Worm (Caenorhabditis elegans) whole organism, L3 larva: ENCODE results near the gene R10E11.9.

Experiments used
- aly-2 ChIP-seq: fragments of 150-350 bp; optimal IDR thresholded peaks from 2 replicates; lab custom pipeline; 2014; ENCODE audit warnings: missing biosample characterization, missing genetic modification characterization
- ceh-82 ChIP-seq: fragments of 150-350 bp; optimal IDR thresholded peaks from 2 replicates; lab custom pipeline; 2014; ENCODE audit warnings: missing biosample characterization, missing genetic modification characterization
- fkh-10 ChIP-seq: sonication (generic microtip); optimal IDR thresholded peaks from 2 replicates; lab custom pipeline; 2017; ENCODE audit warnings: missing biosample characterization, missing genetic modification reagents, missing genetic modification characterization
- nhr-43 ChIP-seq: sonication (generic microtip); optimal IDR thresholded peaks from 2 replicates; lab custom pipeline; 2016; ENCODE audit warnings: mild to moderate bottlenecking, missing genetic modification characterization, missing compliant biosample characterization; ENCODE audit not compliant: poor library complexity, severe bottlenecking
- skn-1 ChIP-seq: fragments of 150-350 bp; optimal IDR thresholded peaks from 2 replicates; lab custom pipeline; 2014; ENCODE audit warnings: missing biosample characterization, missing genetic modification characterization
- zag-1 ChIP-seq: fragments of 150-350 bp; optimal IDR thresholded peaks from 2 replicates; lab custom pipeline; 2014; ENCODE audit warnings: missing biosample characterization, missing genetic modification characterization
- ztf-11 ChIP-seq: fragments of 150-350 bp; optimal IDR thresholded peaks from 2 replicates; lab custom pipeline; 2014; ENCODE audit warnings: missing biosample characterization, missing genetic modification characterization

DNA sequence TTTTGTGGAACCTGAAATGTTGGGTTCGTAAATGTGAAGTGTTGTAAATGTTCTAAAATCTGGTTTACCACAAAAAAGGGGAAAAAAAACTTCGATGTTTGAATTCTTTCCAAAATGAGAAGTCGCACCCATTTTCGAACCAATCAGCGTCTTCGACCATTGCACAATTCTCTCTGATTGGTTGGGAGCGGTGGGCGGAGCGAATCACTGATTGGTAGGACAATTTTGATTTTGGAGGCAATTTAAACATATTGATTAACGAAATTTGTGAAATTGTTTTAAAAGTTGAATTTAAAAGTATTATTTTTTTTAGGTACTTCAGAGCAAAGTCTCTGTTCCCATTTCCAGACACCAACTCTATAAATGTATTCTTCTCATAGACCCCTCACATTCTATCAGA, 4.4 kb downstream of the R10E11.9 start:
- TF ChIP-seq skn-1 (tag; lab: Kevin White, UChicago) (no peak), ztf-11 (tag; lab: Kevin White, UChicago) (no peak), fkh-10 (GFP tag; lab: Kevin White, UChicago) (no peak), ceh-82 (tag; lab: Kevin White, UChicago) (no peak), nhr-43 (tag; lab: Kevin White, UChicago) (no peak), zag-1 (tag; lab: Kevin White, UChicago) (no peak), aly-2 (tag; lab: Kevin White, UChicago) (no peak)
